Worm (Caenorhabditis elegans) whole organism, L4/young adult: ENCODE measurements around the gene maph-9.
A peak's percentile ranks its signal among the peaks of the same experiment; 100 is the strongest.

ENCODE experiments used
- W03F9.2 ChIP-seq: fragments of 150-350 bp; optimal IDR thresholded peaks from 2 replicates; lab custom pipeline; 2014; ENCODE audit warnings: missing biosample characterization, missing genetic modification characterization
- dao-5 ChIP-seq: sonication (generic microtip); optimal IDR thresholded peaks from 2 replicates; lab custom pipeline; 2016; ENCODE audit warnings: missing genotype, missing genetic modification characterization, moderate library complexity, missing compliant biosample characterization
- him-1 ChIP-seq: sonication (generic microtip); optimal IDR thresholded peaks from 2 replicates; lab custom pipeline; 2016; ENCODE audit warnings: missing genotype, missing genetic modification reagents, missing genetic modification characterization, missing compliant biosample characterization

The maph-9 gene

DNA sequence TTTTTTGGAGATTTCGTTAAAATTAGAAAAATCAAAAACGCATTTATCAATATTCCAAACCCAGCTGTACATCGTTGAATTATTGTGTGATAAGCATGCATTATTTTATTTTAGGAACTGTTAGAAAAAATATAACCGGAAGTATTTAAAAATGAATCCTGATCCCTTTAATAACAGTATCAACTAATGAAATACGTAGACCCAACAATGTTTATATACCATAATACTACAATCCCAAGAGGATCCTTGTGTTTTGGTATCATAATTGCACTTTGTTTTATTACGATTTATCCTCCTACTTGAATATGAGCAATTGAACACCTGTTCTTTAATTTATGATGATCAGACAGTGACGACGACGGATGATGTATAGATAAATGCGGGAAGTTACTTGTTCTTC lies 30.3 kb downstream of the maph-9 start, which contains the start of gene str-249:
str-249 (minus strand) TSS at position 101 of the 400 bp plus-strand sequence.
- TF ChIP-seq dao-5 (tag; lab: Kevin White, UChicago) (no peak), W03F9.2 (tag; lab: Kevin White, UChicago) (no peak), him-1 (no peak)

ce11 chrIV:7188030-7188429 lies 31.6 kb downstream of the maph-9 start, which contains the start of gene C42D4.13:
Gene C42D4.13, minus strand, starts transcription at chrIV:7188130.
- no peak for TF ChIP-seq dao-5 (tag; lab: Kevin White, UChicago)
- no peak for TF ChIP-seq W03F9.2 (tag; lab: Kevin White, UChicago)

DNA sequence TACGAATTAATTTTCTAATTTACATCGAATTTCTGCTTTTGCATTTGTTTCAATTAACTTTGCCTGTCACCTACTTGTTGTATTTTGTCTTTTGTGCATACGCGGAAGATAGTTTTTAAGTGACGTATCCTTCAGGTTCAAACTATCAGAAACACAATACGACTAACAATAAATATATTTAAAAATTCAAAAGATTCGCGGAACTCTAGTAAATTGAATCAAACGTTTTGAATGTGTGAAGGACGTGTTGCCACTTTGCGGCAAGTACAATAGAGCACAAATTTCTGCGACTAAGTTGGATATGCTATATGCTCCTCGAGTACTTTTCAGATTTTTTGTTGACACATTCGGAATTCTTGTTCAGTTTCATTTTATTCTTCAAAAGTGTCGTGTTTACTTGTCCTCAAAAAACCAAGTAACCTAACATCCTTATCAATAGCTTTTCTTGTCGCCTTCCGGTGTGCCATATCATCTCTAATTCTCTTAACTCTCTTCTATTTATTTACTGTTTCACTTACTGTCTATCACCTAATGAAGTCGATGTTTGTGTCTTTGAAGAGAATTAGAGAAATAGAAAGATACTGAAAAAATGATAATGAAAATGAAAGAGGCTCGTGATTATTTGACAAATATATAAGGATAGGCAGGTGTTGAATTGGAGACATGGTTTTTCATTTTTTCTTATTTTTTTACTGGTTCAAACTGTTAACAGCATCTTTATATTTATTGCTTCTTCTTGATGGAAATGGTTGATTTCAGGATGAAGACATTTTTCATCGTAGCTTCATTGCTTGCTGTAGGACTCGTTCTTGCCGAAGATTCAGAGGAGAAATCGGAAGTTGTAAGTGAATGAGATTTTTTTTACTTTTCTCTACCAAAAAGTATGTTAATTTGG lies 32.3 kb downstream of the maph-9 start, which contains the start of gene srlf-7:
srlf-7 (plus strand) TSS at position 760 of the 895 bp plus-strand sequence.
- peak; percentile 15 for TF ChIP-seq W03F9.2 (tag; lab: Kevin White, UChicago)
- no peak for TF ChIP-seq him-1

DNA sequence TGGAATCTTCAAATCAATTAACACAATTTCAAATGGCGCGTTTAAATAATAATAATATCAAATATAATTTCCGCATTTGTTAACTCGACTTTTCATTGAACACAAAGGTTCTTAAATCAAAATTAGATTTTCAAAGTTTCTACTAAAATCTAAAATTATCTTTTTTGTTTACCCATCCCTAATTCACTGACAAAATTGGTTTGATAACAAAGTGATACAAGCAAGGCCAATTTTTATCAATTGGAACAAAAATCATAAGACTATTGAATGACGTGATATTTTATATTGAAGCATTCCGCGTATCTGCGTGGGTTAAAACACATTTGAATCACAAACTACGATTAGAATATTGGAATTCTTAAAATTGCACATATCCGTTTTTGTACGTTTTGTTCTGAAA lies 34.0 kb downstream of the maph-9 start:
- TF ChIP-seq W03F9.2 (tag; lab: Kevin White, UChicago) (no peak), dao-5 (tag; lab: Kevin White, UChicago) (no peak), him-1 (no peak)

DNA sequence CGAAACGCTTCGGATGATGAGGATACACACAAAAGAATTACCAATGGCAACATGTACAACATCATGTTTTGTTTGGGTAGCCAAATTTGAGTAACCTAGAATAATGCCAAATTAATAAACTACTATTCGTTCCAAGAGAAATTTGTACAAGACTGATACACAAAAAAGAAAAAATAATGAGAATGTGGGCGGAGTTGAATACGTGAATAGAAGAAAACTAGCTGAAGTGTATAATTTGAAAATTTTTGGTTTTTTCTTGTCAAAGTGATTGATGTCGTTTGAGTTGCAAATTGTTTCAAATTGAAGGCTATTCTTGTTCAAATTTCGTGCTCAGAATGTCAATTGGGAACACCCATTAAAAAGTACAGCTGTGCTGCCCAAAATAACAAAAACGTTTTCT lies 35.3 kb downstream of the maph-9 start, which contains the start of gene R13A1.5:
R13A1.5 (minus strand) TSS at position 101 of the 400 bp plus-strand sequence.
- TF ChIP-seq him-1 (no peak), W03F9.2 (tag; lab: Kevin White, UChicago) (no peak), dao-5 (tag; lab: Kevin White, UChicago) (no peak)

DNA sequence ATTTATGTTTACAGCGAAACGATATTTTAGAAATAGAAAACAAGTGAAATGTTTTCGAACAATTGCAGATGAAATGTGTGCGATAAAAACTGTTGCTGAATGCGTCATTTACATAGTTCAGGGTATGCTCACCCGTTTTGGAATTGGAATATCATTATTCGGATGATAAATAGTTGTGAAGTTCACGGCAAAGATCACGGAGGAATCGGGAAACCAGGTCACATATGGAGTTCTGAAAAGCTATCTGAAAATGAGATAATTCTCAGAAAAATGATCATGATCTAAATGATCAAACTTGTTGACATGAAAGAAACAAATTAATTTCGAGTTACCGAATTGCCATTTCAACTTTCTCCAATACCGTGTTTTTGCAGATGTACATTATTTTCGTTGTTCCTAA lies 39.3 kb downstream of the maph-9 start, which contains the start of gene best-16:
best-16 (minus strand) TSS at position 101 of the 400 bp plus-strand sequence.
- no peak for TF ChIP-seq him-1
- TF ChIP-seq dao-5 (tag; lab: Kevin White, UChicago), result no peak
- no peak for TF ChIP-seq W03F9.2 (tag; lab: Kevin White, UChicago)

ce11 chrIV:7196853-7197252 lies 40.4 kb downstream of the maph-9 start, which contains the start of gene unc-8:
Gene unc-8, plus strand, starts transcription at chrIV:7197153.
- TF ChIP-seq him-1 (no peak), W03F9.2 (tag; lab: Kevin White, UChicago) (no peak), dao-5 (tag; lab: Kevin White, UChicago) (no peak)

DNA sequence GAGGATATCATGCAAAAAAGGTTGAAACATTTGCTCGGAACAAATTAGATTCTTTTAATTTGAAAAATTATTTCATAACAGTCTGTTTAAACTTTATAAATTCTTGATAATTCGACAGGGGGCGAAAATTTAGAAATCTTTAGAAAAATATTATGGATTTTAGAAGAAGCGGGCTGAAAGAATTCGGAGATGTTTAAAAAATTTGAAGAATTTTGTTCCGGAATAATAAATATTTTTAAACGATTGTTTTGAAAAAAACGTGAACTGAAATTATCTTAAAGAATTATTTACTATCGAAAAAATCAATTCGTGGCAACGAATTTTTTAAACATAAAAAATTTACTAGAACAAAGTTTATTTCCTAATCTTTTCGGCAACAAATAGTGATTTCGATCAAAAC lies 47.3 kb downstream of the maph-9 start, which contains the start of gene R13A1.3:
R13A1.3 (plus strand) TSS at position 301 of the 400 bp plus-strand sequence.
- no peak for TF ChIP-seq dao-5 (tag; lab: Kevin White, UChicago)
- TF ChIP-seq him-1, result no peak
- TF ChIP-seq W03F9.2 (tag; lab: Kevin White, UChicago), result no peak

- TF ChIP-seq him-1 (no peak), W03F9.2 (tag; lab: Kevin White, UChicago) (no peak), dao-5 (tag; lab: Kevin White, UChicago) (no peak)
These were observed 49.5 kb downstream of the maph-9 start, which contains the start of gene kcc-1 for ce11 chrIV:7205969-7206368. Gene kcc-1, plus strand, starts transcription at chrIV:7206269.

DNA sequence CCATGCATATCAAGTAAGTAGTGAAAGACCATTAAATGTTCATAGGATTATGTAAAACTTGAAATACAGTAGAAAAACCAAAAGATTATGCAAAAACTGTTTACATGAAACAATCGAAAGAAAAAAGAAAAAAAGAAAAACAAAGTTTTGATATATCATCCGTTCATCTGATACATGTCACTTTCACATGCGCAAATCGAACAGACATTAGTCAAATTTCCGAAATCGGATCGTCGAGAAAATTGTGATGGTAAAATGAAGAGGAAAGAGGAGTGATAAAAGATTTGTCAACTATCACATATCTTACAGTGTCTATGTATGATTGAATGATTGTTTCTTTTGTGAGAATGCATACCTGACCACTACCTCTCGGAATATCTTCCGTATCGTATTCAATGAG lies 52.5 kb downstream of the maph-9 start:
- TF ChIP-seq him-1 (no peak), dao-5 (tag; lab: Kevin White, UChicago) (no peak), W03F9.2 (tag; lab: Kevin White, UChicago) (no peak)
